Worm (Caenorhabditis elegans) whole organism, L1 larva: ENCODE data around the gene F08C6.5.

Source experiments
- fos-1 ChIP-seq: fragments of 150-350 bp; optimal IDR thresholded peaks from 2 replicates; lab custom pipeline; 2014; ENCODE audit warnings: missing biosample characterization, missing genetic modification characterization
- nhr-77 ChIP-seq: fragments of 150-350 bp; optimal IDR thresholded peaks from 2 replicates; lab custom pipeline; 2014; ENCODE audit warnings: missing biosample characterization, missing genetic modification characterization
- unc-130 ChIP-seq: fragments of 150-350 bp; optimal IDR thresholded peaks from 2 replicates; lab custom pipeline; 2017; ENCODE audit warnings: missing biosample characterization, missing genetic modification characterization, inconsistent platforms

DNA sequence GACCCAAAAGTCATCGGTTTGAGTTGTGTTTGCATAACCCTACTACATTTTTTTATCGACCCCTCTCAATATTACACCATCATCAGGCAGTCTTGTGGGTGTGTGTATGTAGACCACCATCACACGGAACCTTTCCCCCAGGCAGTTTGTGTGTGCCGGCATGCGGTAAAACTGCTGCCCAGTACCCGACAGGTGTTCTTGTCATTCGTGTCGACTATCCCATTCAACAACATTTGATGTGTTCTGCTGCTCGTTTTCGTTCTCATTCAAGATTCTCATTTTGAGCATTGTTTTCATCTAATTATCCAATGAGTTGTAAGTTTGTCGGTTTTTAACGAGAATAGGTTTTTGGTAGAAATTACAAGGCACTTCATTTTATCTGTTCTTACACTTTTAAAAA, 36.6 kb upstream of the F08C6.5 start:
- TF ChIP-seq fos-1 (tag; lab: Kevin White, UChicago), result no peak
- no peak for TF ChIP-seq unc-130
- no peak for TF ChIP-seq nhr-77 (tag; lab: Kevin White, UChicago)
